Worm (Caenorhabditis elegans): ENCODE data around the gene Y57A10B.7.

ce11 chrII:12432356-12432755 is 38.8 kb upstream of the Y57A10B.7 start, which contains the start of gene dct-12:
- TF ChIP-seq D2030.7 (GFP tag; IDR thresholded peaks at IDR 0.05), result no peak
- TF ChIP-seq rcor-1 (GFP tag; IDR thresholded peaks at IDR 0.05), result no peak
- TF ChIP-seq snpc-4 (GFP tag; optimal IDR thresholded peaks at IDR 0.05), result no peak
- peak in 1 of 4 experiments; percentile 35 for TF ChIP-seq snpc-4 (tag; optimal IDR thresholded peaks at IDR 0.05)
- TF ChIP-seq madf-8 (GFP tag; conservative IDR thresholded peaks at IDR 0.05), result no peak
- TF ChIP-seq fkh-3 (tag; optimal IDR thresholded peaks at IDR 0.05), result no peak
- no peak for TF ChIP-seq die-1 (tag; optimal IDR thresholded peaks at IDR 0.05)
- TF ChIP-seq nfyb-1 (GFP tag; IDR thresholded peaks at IDR 0.05), result no peak
- no peak for TF ChIP-seq ztf-18 (tag; optimal IDR thresholded peaks at IDR 0.05)

All from whole organism, young adult.